Worm (Caenorhabditis elegans) whole organism, late embryonic: ENCODE data around the gene EGAP9.4.
A peak's percentile ranks its signal among the peaks of the same experiment; 100 is the strongest.

Source experiments
- C08G9.2 ChIP-seq: sonication (generic microtip); optimal IDR thresholded peaks from 2 replicates; lab custom pipeline; 2016; ENCODE audit warnings: mild to moderate bottlenecking, missing genetic modification characterization, moderate library complexity, missing compliant biosample characterization
- C38D4.7 ChIP-seq: fragments of 200-800 bp; sonication (Bioruptor generic); optimal IDR thresholded peaks from 2 replicates; lab custom pipeline; 2018; ENCODE audit warnings: mild to moderate bottlenecking, missing genetic modification characterization, moderate library complexity, missing compliant biosample characterization
- F13H6.1 ChIP-seq: sonication (generic microtip); optimal IDR thresholded peaks from 2 replicates; lab custom pipeline; 2016; ENCODE audit warnings: missing genetic modification characterization, missing compliant biosample characterization
- K02D7.2 ChIP-seq: sonication (generic microtip); optimal IDR thresholded peaks from 2 replicates; lab custom pipeline; 2017; ENCODE audit warnings: mild to moderate bottlenecking, missing genetic modification characterization, missing compliant biosample characterization
- K09A11.1 ChIP-seq: sonication (generic microtip); optimal IDR thresholded peaks from 2 replicates; lab custom pipeline; 2017; ENCODE audit warnings: antibody characterized with exemption, mild to moderate bottlenecking, missing genetic modification characterization, missing compliant biosample characterization; ENCODE audit not compliant: insufficient read depth
- T23F11.4 ChIP-seq: fragments of 200-800 bp; sonication (Bioruptor generic); optimal IDR thresholded peaks from 2 replicates; lab custom pipeline; 2018; ENCODE audit warnings: mild to moderate bottlenecking, missing genetic modification characterization, missing compliant biosample characterization
- ahr-1 ChIP-seq: sonication (generic microtip); optimal IDR thresholded peaks from 2 replicates; lab custom pipeline; 2016; ENCODE audit warnings: missing genetic modification characterization, missing compliant biosample characterization
- ama-1 ChIP-seq: fragments of 150-350 bp; optimal IDR thresholded peaks from 2 replicates; lab custom pipeline; 2014
- ceh-14 ChIP-seq: sonication (generic microtip); optimal IDR thresholded peaks from 2 replicates; lab custom pipeline; 2016; ENCODE audit warnings: missing genotype, missing genetic modification characterization, missing compliant biosample characterization
- ceh-18 ChIP-seq: sonication (generic microtip); optimal IDR thresholded peaks from 2 replicates; lab custom pipeline; 2016; ENCODE audit warnings: missing genetic modification characterization, missing compliant biosample characterization
- ceh-19 ChIP-seq: fragments of 200-800 bp; sonication (Bioruptor generic); optimal IDR thresholded peaks from 2 replicates; lab custom pipeline; 2018; ENCODE audit warnings: mild to moderate bottlenecking, missing genetic modification characterization, missing compliant biosample characterization
- ceh-2 ChIP-seq: sonication (generic microtip); optimal IDR thresholded peaks from 2 replicates; lab custom pipeline; 2016; ENCODE audit warnings: missing genotype, missing genetic modification characterization, missing compliant biosample characterization
- ceh-22 ChIP-seq: sonication (generic microtip); optimal IDR thresholded peaks from 2 replicates; lab custom pipeline; 2017; ENCODE audit warnings: missing biosample characterization, missing genetic modification characterization
- ceh-31 ChIP-seq: sonication (generic microtip); optimal IDR thresholded peaks from 2 replicates; lab custom pipeline; 2016; ENCODE audit warnings: missing genetic modification characterization, missing compliant biosample characterization
- ceh-34 ChIP-seq: sonication (generic microtip); optimal IDR thresholded peaks from 2 replicates; lab custom pipeline; 2016; ENCODE audit warnings: mild to moderate bottlenecking, missing genetic modification characterization, missing compliant biosample characterization
- ceh-45 ChIP-seq: fragments of 200-800 bp; sonication (Bioruptor generic); IDR thresholded peaks from 2 replicates; pipeline ENCODE4 v1.3.6; 2022; ENCODE audit warnings: missing genetic modification reagents, missing genetic modification characterization, missing compliant biosample characterization
- ceh-9 ChIP-seq: sonication (generic microtip); optimal IDR thresholded peaks from 2 replicates; lab custom pipeline; 2016; ENCODE audit warnings: mild to moderate bottlenecking, missing genetic modification characterization, inconsistent platforms, missing compliant biosample characterization
- elt-4 ChIP-seq: sonication (generic microtip); optimal IDR thresholded peaks from 2 replicates; lab custom pipeline; 2016; ENCODE audit warnings: missing genetic modification characterization, missing compliant biosample characterization
- eyg-1 ChIP-seq: sonication (generic microtip); optimal IDR thresholded peaks from 2 replicates; lab custom pipeline; 2016; ENCODE audit warnings: missing genotype, missing genetic modification characterization, missing compliant biosample characterization
- fkh-10 ChIP-seq: fragments of 150-350 bp; optimal IDR thresholded peaks from 2 replicates; lab custom pipeline; 2014; ENCODE audit warnings: missing biosample characterization, missing genetic modification reagents, missing genetic modification characterization
- hlh-13 ChIP-seq: fragments of 200-800 bp; sonication (Bioruptor generic); optimal IDR thresholded peaks from 2 replicates; lab custom pipeline; 2018; ENCODE audit warnings: mild to moderate bottlenecking, missing genetic modification characterization, missing compliant biosample characterization
- hlh-6 ChIP-seq: sonication (generic microtip); optimal IDR thresholded peaks from 2 replicates; lab custom pipeline; 2016; ENCODE audit warnings: missing genotype, missing genetic modification characterization, missing compliant biosample characterization
- hlh-8 ChIP-seq: sonication (generic microtip); optimal IDR thresholded peaks from 2 replicates; lab custom pipeline; 2016; ENCODE audit warnings: missing genotype, missing genetic modification characterization, missing compliant biosample characterization
- lin-11 ChIP-seq: fragments of 200-800 bp; sonication (Bioruptor generic); optimal IDR thresholded peaks from 2 replicates; lab custom pipeline; 2018; ENCODE audit warnings: mild to moderate bottlenecking, missing genetic modification characterization, missing compliant biosample characterization
- mec-3 ChIP-seq: sonication (generic microtip); optimal IDR thresholded peaks from 2 replicates; lab custom pipeline; 2016; ENCODE audit warnings: borderline replicate concordance, missing genetic modification characterization, missing compliant biosample characterization
- nfya-1 ChIP-seq: sonication (generic microtip); optimal IDR thresholded peaks from 2 replicates; lab custom pipeline; 2017; ENCODE audit warnings: missing genetic modification characterization, mild to moderate bottlenecking, missing compliant biosample characterization, antibody characterized with exemption, moderate library complexity
- nhr-11 ChIP-seq: fragments of 150-350 bp; optimal IDR thresholded peaks from 2 replicates; lab custom pipeline; 2014; ENCODE audit warnings: missing biosample characterization, missing genetic modification characterization
- nhr-232 ChIP-seq: sonication (generic microtip); optimal IDR thresholded peaks from 2 replicates; lab custom pipeline; 2016; ENCODE audit warnings: missing genetic modification characterization, missing compliant biosample characterization
- npax-4 ChIP-seq: sonication (generic microtip); optimal IDR thresholded peaks from 2 replicates; lab custom pipeline; 2016; ENCODE audit warnings: missing genetic modification characterization, missing compliant biosample characterization
- odd-2 ChIP-seq: sonication (generic microtip); optimal IDR thresholded peaks from 2 replicates; lab custom pipeline; 2017; ENCODE audit warnings: antibody characterized with exemption, mild to moderate bottlenecking, missing genetic modification characterization, missing compliant biosample characterization
- pax-1 ChIP-seq: fragments of 150-350 bp; optimal IDR thresholded peaks from 2 replicates; lab custom pipeline; 2014; ENCODE audit warnings: missing biosample characterization, missing genetic modification characterization
- pha-4 ChIP-seq: fragments of 150-350 bp; optimal IDR thresholded peaks from 2 replicates; lab custom pipeline; 2018; ENCODE audit warnings: missing biosample characterization, missing genetic modification reagents, missing genetic modification characterization
- pqm-1 ChIP-seq: sonication (generic microtip); optimal IDR thresholded peaks from 2 replicates; lab custom pipeline; 2016; ENCODE audit warnings: missing genetic modification characterization, missing compliant biosample characterization
- pros-1 ChIP-seq: fragments of 150-350 bp; optimal IDR thresholded peaks from 2 replicates; lab custom pipeline; 2014; ENCODE audit warnings: missing biosample characterization, missing genetic modification reagents, missing genetic modification characterization
- ref-2 ChIP-seq: sonication (generic microtip); optimal IDR thresholded peaks from 2 replicates; lab custom pipeline; 2016; ENCODE audit warnings: missing genetic modification characterization, missing compliant biosample characterization
- sox-2 ChIP-seq: fragments of 200-800 bp; sonication (Bioruptor generic); IDR thresholded peaks from 2 replicates; pipeline ENCODE4 v1.3.6; 2022; ENCODE audit warnings: missing genetic modification reagents, missing genetic modification characterization, missing compliant biosample characterization
- syd-9 ChIP-seq: sonication (generic microtip); optimal IDR thresholded peaks from 2 replicates; lab custom pipeline; 2016; ENCODE audit warnings: mild to moderate bottlenecking, missing genetic modification characterization, moderate library complexity, missing compliant biosample characterization
- tbx-2 ChIP-seq: sonication (generic microtip); optimal IDR thresholded peaks from 2 replicates; lab custom pipeline; 2016; ENCODE audit warnings: missing genetic modification characterization, missing compliant biosample characterization
- tbx-7 ChIP-seq: sonication (generic microtip); optimal IDR thresholded peaks from 2 replicates; lab custom pipeline; 2016; ENCODE audit warnings: missing genotype, missing genetic modification characterization, missing compliant biosample characterization
- ttx-3 ChIP-seq: sonication (generic microtip); optimal IDR thresholded peaks from 2 replicates; lab custom pipeline; 2016; ENCODE audit warnings: missing genetic modification reagents, missing genetic modification characterization, missing compliant biosample characterization
- unc-42 ChIP-seq: sonication (generic microtip); optimal IDR thresholded peaks from 2 replicates; lab custom pipeline; 2016; ENCODE audit warnings: missing genotype, missing genetic modification characterization, missing compliant biosample characterization
- unc-86 ChIP-seq: sonication (generic microtip); optimal IDR thresholded peaks from 2 replicates; lab custom pipeline; 2016; ENCODE audit warnings: missing genetic modification characterization, missing compliant biosample characterization

Gene EGAP9.4

DNA sequence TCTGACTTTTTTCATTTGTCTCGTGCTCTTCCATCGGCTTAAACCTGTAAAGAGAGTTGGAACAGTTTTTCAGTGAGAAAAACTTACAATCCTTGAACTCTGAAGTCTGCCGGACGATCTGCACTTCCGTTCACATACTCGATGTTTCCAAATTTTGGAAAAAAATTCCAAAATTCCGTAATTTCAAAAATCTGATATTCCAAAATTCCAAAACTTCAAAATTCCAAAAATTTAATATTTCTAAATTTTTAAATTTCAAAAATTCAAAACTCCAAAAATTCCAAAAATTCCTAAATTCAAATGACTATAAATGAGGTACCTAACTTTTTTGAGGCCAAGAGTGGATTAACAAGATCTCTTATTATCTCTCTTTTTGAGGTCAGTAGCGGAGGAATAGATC is at the start of gene EGAP9.4:
EGAP9.4 (plus strand) TSS at position 301 of the 400 bp plus-strand sequence.
- TF ChIP-seq C38D4.7 (GFP tag; lab: Kevin White, UChicago) (no peak), lin-11 (no peak), nhr-11 (no peak), odd-2 (tag; lab: Kevin White, UChicago) (no peak), hlh-8 (tag; lab: Kevin White, UChicago) (no peak), elt-4 (tag; lab: Kevin White, UChicago) (no peak), ceh-19 (no peak), mec-3 (tag; lab: Kevin White, UChicago) (no peak), nfya-1 (tag; lab: Kevin White, UChicago) (no peak), T23F11.4 (no peak), K02D7.2 (no peak)

- no peak for TF ChIP-seq pros-1
- no peak for TF ChIP-seq ceh-9 (tag; lab: Kevin White, UChicago)
- peak; percentile 6 for TF ChIP-seq ama-1
Observed at ce11 chrV:6533030-6533429, 43.6 kb upstream of the EGAP9.4 start, which contains the start of gene hpo-26. hpo-26 (minus strand) TSS chrV:6533060.

- peak; percentile 13 for TF ChIP-seq nfya-1 (tag; lab: Kevin White, UChicago)
- peak; percentile 32 for TF ChIP-seq ceh-31 (tag; lab: Kevin White, UChicago)
- peak; percentile 45 for TF ChIP-seq ceh-18 (tag; lab: Kevin White, UChicago)
- 0 out of 2 replicates have a peak, but pooled peaks have one; percentile 29 for TF ChIP-seq ceh-45 (GFP tag; lab: Robert Waterston, UW)
- TF ChIP-seq ttx-3 (tag; lab: Kevin White, UChicago): no peak
- TF ChIP-seq T23F11.4: no peak
- no peak for TF ChIP-seq F13H6.1
- TF ChIP-seq pha-4 (tag; lab: Kevin White, UChicago): no peak
- no peak for TF ChIP-seq mec-3 (tag; lab: Kevin White, UChicago)
- TF ChIP-seq hlh-13 (GFP tag; lab: Kevin White, UChicago): no peak
- peak; percentile 30 for TF ChIP-seq C08G9.2 (tag; lab: Kevin White, UChicago)
- peak; percentile 32 for TF ChIP-seq unc-42
- TF ChIP-seq syd-9 (tag; lab: Kevin White, UChicago): no peak
- TF ChIP-seq tbx-2: no peak
- peak; percentile 3 for TF ChIP-seq hlh-6 (tag; lab: Kevin White, UChicago)
- TF ChIP-seq ceh-2 (tag; lab: Kevin White, UChicago): no peak
- no peak for TF ChIP-seq pqm-1 (tag; lab: Kevin White, UChicago)
- TF ChIP-seq pax-1 (tag; lab: Kevin White, UChicago): no peak
- TF ChIP-seq, all 69 proteins: peak for 7
Observed at ce11 chrV:6538323-6538722, 38.3 kb upstream of the EGAP9.4 start.

- TF ChIP-seq ceh-18 (tag; lab: Kevin White, UChicago) (no peak), fkh-10 (GFP tag; lab: Kevin White, UChicago) (no peak), unc-86 (tag; lab: Kevin White, UChicago) (no peak), sox-2 (GFP tag; lab: Robert Waterston, UW) (no peak), pros-1 (peak; percentile 58), mec-3 (tag; lab: Kevin White, UChicago) (no peak), ref-2 (tag; lab: Kevin White, UChicago) (peak; percentile 55), tbx-2 (peak; percentile 32), K09A11.1 (tag; lab: Kevin White, UChicago) (no peak), ceh-34 (tag; lab: Kevin White, UChicago) (no peak), ceh-45 (GFP tag; lab: Robert Waterston, UW) (no peak), nhr-232 (tag; lab: Kevin White, UChicago) (no peak), lin-11 (no peak), ceh-14 (tag; lab: Kevin White, UChicago) (no peak), ceh-19 (no peak), tbx-7 (tag; lab: Kevin White, UChicago) (no peak), nfya-1 (tag; lab: Kevin White, UChicago) (no peak), ahr-1 (no peak), C08G9.2 (tag; lab: Kevin White, UChicago) (no peak), npax-4 (tag; lab: Kevin White, UChicago) (no peak), ceh-22 (tag; lab: Kevin White, UChicago) (no peak), eyg-1 (tag; lab: Kevin White, UChicago) (no peak), T23F11.4 (peak; percentile 37), nhr-11 (no peak)
- TF ChIP-seq, all 69 proteins: peak for 4
Observed at ce11 chrV:6541875-6542274, 34.8 kb upstream of the EGAP9.4 start.
